Fruit fly (Drosophila melanogaster) whole organism, embryonic: ENCODE data around the gene Atg2.

Experiments used
- Antp ChIP-seq: fragments of 200-800 bp; sonication (Bioruptor generic); optimal IDR thresholded peaks from 3 replicates; lab custom pipeline; 2016; ENCODE audit warnings: missing biosample characterization, missing genetic modification characterization
- Asciz ChIP-seq: fragments of 200-800 bp; sonication (Bioruptor generic); optimal IDR thresholded peaks from 2 replicates; lab custom pipeline; 2017; ENCODE audit warnings: missing biosample characterization, mild to moderate bottlenecking, missing genetic modification characterization, missing genetic modification reagents
- Atf3 ChIP-seq: fragments of 200-800 bp; sonication (Bioruptor generic); optimal IDR thresholded peaks from 3 replicates; lab custom pipeline; 2016; ENCODE audit warnings: missing biosample characterization, missing genetic modification characterization
- Awh ChIP-seq: fragments of 200-800 bp; sonication (Bioruptor generic); IDR thresholded peaks from 2 replicates; pipeline ENCODE4, ENCODE4 v1.3.6; 2022; ENCODE audit warnings: missing biosample characterization, missing genetic modification characterization
- B-H1 ChIP-seq: fragments of 200-800 bp; sonication (Bioruptor generic); IDR thresholded peaks from 3 replicates; pipeline ENCODE4 v1.3.6; 2022; ENCODE audit warnings: missing biosample characterization, missing genetic modification characterization
- Bgb ChIP-seq: fragments of 200-800 bp; sonication (Bioruptor generic); IDR thresholded peaks from 2 replicates; pipeline ENCODE4 v1.3.6; 2022; ENCODE audit warnings: missing biosample characterization, missing genetic modification characterization; ENCODE audit not compliant: partially characterized antibody
- CG10209 ChIP-seq: fragments of 200-800 bp; sonication (Bioruptor generic); optimal IDR thresholded peaks from 3 replicates; lab custom pipeline; 2017; ENCODE audit warnings: missing biosample characterization, mild to moderate bottlenecking, missing genetic modification characterization, missing genetic modification reagents
- CG10431 ChIP-seq: fragments of 200-800 bp; sonication (Bioruptor generic); optimal IDR thresholded peaks from 3 replicates; lab custom pipeline; 2018; ENCODE audit warnings: missing biosample characterization, mild to moderate bottlenecking, missing genetic modification characterization
- CG10462 ChIP-seq: fragments of 200-800 bp; sonication (Bioruptor generic); optimal IDR thresholded peaks from 2 replicates; lab custom pipeline; 2016; ENCODE audit warnings: missing biosample characterization, missing genetic modification characterization
- CG11504 ChIP-seq: fragments of 200-800 bp; sonication (Bioruptor generic); optimal IDR thresholded peaks from 3 replicates; lab custom pipeline; 2019; ENCODE audit warnings: missing biosample characterization, mild to moderate bottlenecking, missing genetic modification characterization, moderate library complexity
- CG11696 ChIP-seq: fragments of 200-800 bp; sonication (Bioruptor generic); IDR thresholded peaks from 2 replicates; pipeline ENCODE4 v1.3.6; 2022; ENCODE audit warnings: missing biosample characterization, missing genetic modification characterization
- CG14441 ChIP-seq: fragments of 200-800 bp; sonication (Bioruptor generic); IDR thresholded peaks from 2 replicates; pipeline ENCODE4 v1.3.6; 2022; ENCODE audit warnings: missing biosample characterization, missing genetic modification characterization
- CG1647 ChIP-seq: fragments of 200-800 bp; sonication (Bioruptor generic); optimal IDR thresholded peaks from 3 replicates; lab custom pipeline; 2016; ENCODE audit warnings: missing biosample characterization, missing genetic modification characterization
- CG2120 ChIP-seq: fragments of 200-800 bp; sonication (Bioruptor generic); optimal IDR thresholded peaks from 3 replicates; lab custom pipeline; 2016; ENCODE audit warnings: missing biosample characterization, missing genetic modification characterization
- CG30431 ChIP-seq: fragments of 200-800 bp; sonication (Bioruptor generic); optimal IDR thresholded peaks from 2 replicates; lab custom pipeline; 2017; ENCODE audit warnings: missing biosample characterization, missing genetic modification characterization
- CG3281 ChIP-seq: fragments of 200-800 bp; sonication (Bioruptor generic); optimal IDR thresholded peaks from 3 replicates; lab custom pipeline; 2017; ENCODE audit warnings: missing biosample characterization, mild to moderate bottlenecking, missing genetic modification characterization
- CG3407 ChIP-seq: fragments of 200-800 bp; sonication (Bioruptor generic); optimal IDR thresholded peaks from 2 replicates; lab custom pipeline; 2018; ENCODE audit warnings: missing biosample characterization, mild to moderate bottlenecking, missing genetic modification characterization
- CG5180 ChIP-seq: fragments of 200-800 bp; sonication (Bioruptor generic); optimal IDR thresholded peaks from 3 replicates; lab custom pipeline; 2017; ENCODE audit warnings: missing biosample characterization, missing genetic modification characterization, mild to moderate bottlenecking, moderate library complexity, missing genetic modification reagents
- CG5953 ChIP-seq: fragments of 200-800 bp; sonication (Bioruptor generic); IDR thresholded peaks from 2 replicates; pipeline ENCODE4 v1.3.6; 2022; ENCODE audit warnings: missing biosample characterization, missing genetic modification characterization
- CG8290 ChIP-seq, 3 experiments: fragments of 200-800 bp; sonication (Bioruptor generic); optimal IDR thresholded peaks; 2 replicates each; lab custom pipeline; 2016 to 2019; ENCODE audit warnings: missing biosample characterization in 3 of 3, missing genetic modification characterization in 3 of 3, mild to moderate bottlenecking in 2 of 3, moderate library complexity in 1 of 3
- CG8359 ChIP-seq: fragments of 200-800 bp; sonication (Bioruptor generic); optimal IDR thresholded peaks from 2 replicates; lab custom pipeline; 2017; ENCODE audit warnings: missing biosample characterization, mild to moderate bottlenecking, missing genetic modification characterization, borderline replicate concordance
- CG8478 ChIP-seq: fragments of >200 bp; optimal IDR thresholded peaks from 2 replicates; lab custom pipeline; 2018
- CG9609 ChIP-seq: fragments of 200-800 bp; sonication (Bioruptor generic); optimal IDR thresholded peaks from 3 replicates; lab custom pipeline; 2016; ENCODE audit warnings: missing biosample characterization, missing genetic modification characterization
- Dfd ChIP-seq, 2 experiments: fragments of >200 bp; optimal IDR thresholded peaks; 2 replicates each; lab custom pipeline; 2017; ENCODE audit warnings: missing biosample characterization in 2 of 2, missing genetic modification characterization in 2 of 2
- Doc2 ChIP-seq: fragments of 200-800 bp; sonication (Bioruptor generic); IDR thresholded peaks from 2 replicates; pipeline ENCODE4 v1.3.6; 2022; ENCODE audit warnings: missing biosample characterization, missing genetic modification characterization
- Lpt ChIP-seq: fragments of >200 bp; optimal IDR thresholded peaks from 2 replicates; lab custom pipeline; 2018; ENCODE audit warnings: missing biosample characterization, missing genetic modification characterization
- MESR4 ChIP-seq: fragments of 200-800 bp; sonication (Bioruptor generic); optimal IDR thresholded peaks from 2 replicates; lab custom pipeline; 2018; ENCODE audit warnings: missing biosample characterization, mild to moderate bottlenecking, missing genetic modification characterization, moderate library complexity
- Mes4 ChIP-seq: fragments of 200-800 bp; sonication (Bioruptor generic); optimal IDR thresholded peaks from 2 replicates; lab custom pipeline; 2016; ENCODE audit warnings: missing biosample characterization, missing genetic modification characterization
- Stat92E ChIP-seq, 3 experiments: fragments of >200 bp in 2 of 3; fragments of 200-800 bp in 1 of 3; sonication (Bioruptor generic) in 1 of 3; optimal IDR thresholded peaks; 2 replicates each; lab custom pipeline; 2017 to 2019; ENCODE audit warnings: missing biosample characterization in 3 of 3, missing genetic modification characterization in 3 of 3, mild to moderate bottlenecking in 1 of 3, moderate library complexity in 1 of 3
- al ChIP-seq: fragments of 200-800 bp; sonication (Bioruptor generic); IDR thresholded peaks from 2 replicates; pipeline ENCODE4 v1.3.6; 2022; ENCODE audit warnings: missing biosample characterization, missing genetic modification characterization
- aop ChIP-seq: fragments of 200-800 bp; sonication (Bioruptor generic); IDR thresholded peaks from 2 replicates; pipeline ENCODE4 v1.3.6; 2022; ENCODE audit warnings: missing biosample characterization, missing genetic modification characterization
- cas ChIP-seq: fragments of 200-800 bp; sonication (Bioruptor generic); IDR thresholded peaks from 2 replicates; pipeline ENCODE4 v1.3.6; 2022; ENCODE audit warnings: missing biosample characterization, missing genetic modification characterization
- chinmo ChIP-seq: fragments of 200-800 bp; sonication (Bioruptor generic); IDR thresholded peaks from 4 replicates; pipeline ENCODE4 v1.3.6; 2022; ENCODE audit warnings: missing biosample characterization, missing genetic modification characterization; ENCODE audit not compliant: partially characterized antibody
- croc ChIP-seq: fragments of 200-800 bp; sonication (Bioruptor generic); conservative IDR thresholded peaks from 3 replicates; pipeline ENCODE4 v1.3.6; 2022; ENCODE audit warnings: missing biosample characterization, missing genetic modification characterization
- emc ChIP-seq: fragments of 200-800 bp; sonication (Bioruptor generic); optimal IDR thresholded peaks from 2 replicates; lab custom pipeline; 2016; ENCODE audit warnings: missing biosample characterization, missing genetic modification characterization
- eve ChIP-seq, 2 experiments: fragments of >200 bp; optimal IDR thresholded peaks; 2 replicates each; lab custom pipeline; 2017; ENCODE audit warnings: missing biosample characterization in 2 of 2, missing genetic modification characterization in 2 of 2
- gce ChIP-seq: fragments of 200-800 bp; sonication (Bioruptor generic); IDR thresholded peaks from 3 replicates; pipeline ENCODE4 v1.3.6; 2022; ENCODE audit warnings: missing biosample characterization, missing genetic modification characterization
- insv ChIP-seq, 2 experiments: fragments of 200-800 bp; sonication (Bioruptor generic); optimal IDR thresholded peaks; 3 replicates each; lab custom pipeline; 2016 to 2018; ENCODE audit warnings: missing biosample characterization in 2 of 2, missing genetic modification characterization in 2 of 2
- nom ChIP-seq: fragments of 200-800 bp; sonication (Bioruptor generic); optimal IDR thresholded peaks from 2 replicates; lab custom pipeline; 2017; ENCODE audit warnings: missing biosample characterization, missing genetic modification characterization, mild to moderate bottlenecking, moderate library complexity, missing genetic modification reagents
- pita ChIP-seq: fragments of 200-800 bp; sonication (Bioruptor generic); optimal IDR thresholded peaks from 2 replicates; lab custom pipeline; 2017; ENCODE audit warnings: missing biosample characterization, mild to moderate bottlenecking, missing genetic modification characterization
- psq ChIP-seq: fragments of 200-800 bp; sonication (Bioruptor generic); optimal IDR thresholded peaks from 2 replicates; lab custom pipeline; 2017; ENCODE audit warnings: missing biosample characterization, missing genetic modification characterization
- sens ChIP-seq: fragments of 200-800 bp; sonication (Bioruptor generic); peaks from one replicate; lab custom pipeline; 2016; ENCODE audit warnings: missing biosample characterization, missing genetic modification characterization
- slp2 ChIP-seq: fragments of 200-800 bp; sonication (Bioruptor generic); optimal IDR thresholded peaks from 2 replicates; lab custom pipeline; 2016; ENCODE audit warnings: missing biosample characterization, missing genetic modification characterization
- so ChIP-seq: fragments of 200-800 bp; sonication (Bioruptor generic); IDR thresholded peaks from 3 replicates; pipeline ENCODE4 v1.3.6; 2022; ENCODE audit warnings: missing biosample characterization, missing genetic modification characterization
- sqz ChIP-seq: fragments of 200-800 bp; sonication (Bioruptor generic); optimal IDR thresholded peaks from 3 replicates; lab custom pipeline; 2018; ENCODE audit warnings: missing biosample characterization, mild to moderate bottlenecking, missing genetic modification characterization
- stwl ChIP-seq: fragments of 200-800 bp; sonication (Bioruptor generic); optimal IDR thresholded peaks from 3 replicates; lab custom pipeline; 2018; ENCODE audit warnings: missing biosample characterization, mild to moderate bottlenecking, missing genetic modification characterization, moderate library complexity
- sug ChIP-seq: fragments of 200-800 bp; optimal IDR thresholded peaks from 2 replicates; lab custom pipeline; 2019; ENCODE audit warnings: missing biosample characterization, mild to moderate bottlenecking, missing genetic modification characterization, moderate library complexity
- tap ChIP-seq: fragments of 200-800 bp; optimal IDR thresholded peaks from 3 replicates; lab custom pipeline; 2019; ENCODE audit warnings: missing biosample characterization, mild to moderate bottlenecking, missing genetic modification characterization, moderate library complexity
- tll ChIP-seq, 2 experiments: fragments of 200-800 bp in 1 of 2; fragments of >200 bp in 1 of 2; sonication (Bioruptor generic) in 1 of 2; optimal IDR thresholded peaks; 2 replicates each; lab custom pipeline; 2017 to 2019; ENCODE audit warnings: missing biosample characterization in 2 of 2, missing genetic modification characterization in 2 of 2, mild to moderate bottlenecking in 1 of 2, moderate library complexity in 1 of 2
- trh ChIP-seq: fragments of 200-800 bp; sonication (Bioruptor generic); optimal IDR thresholded peaks from 2 replicates; lab custom pipeline; 2016; ENCODE audit warnings: missing biosample characterization, missing genetic modification characterization

Atg2 gene

DNA sequence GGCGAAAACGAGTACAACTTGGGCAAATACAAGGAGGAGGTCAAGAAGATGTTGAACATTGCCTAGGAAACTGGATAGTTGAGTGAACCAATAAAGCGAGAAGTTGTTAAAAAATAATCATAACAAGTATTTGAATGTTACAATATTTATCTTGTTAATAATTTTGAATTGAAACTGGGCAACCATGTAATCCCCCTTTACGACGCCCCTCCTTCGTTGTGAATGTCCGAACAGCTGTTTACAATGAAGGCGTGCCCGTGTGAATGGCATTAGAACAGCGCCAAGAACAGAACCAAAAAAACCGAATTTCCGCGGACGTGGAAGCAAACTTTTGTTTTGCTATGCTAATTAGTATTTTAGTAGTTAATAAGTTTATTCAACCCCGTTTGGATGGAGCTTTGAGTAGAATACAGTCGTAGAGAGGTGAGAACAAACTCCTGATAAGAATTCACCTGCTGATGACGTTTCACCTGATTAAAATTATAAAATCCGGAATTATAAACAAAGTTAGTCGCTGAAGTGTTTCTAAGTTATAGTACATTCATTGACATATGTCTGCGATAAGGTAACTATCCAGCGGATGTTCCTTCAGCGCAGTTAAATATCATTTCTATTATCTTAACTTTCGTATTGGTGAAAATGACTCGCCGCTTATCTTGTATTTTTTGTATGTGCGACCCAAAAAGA lies 8.0 kb downstream of the Atg2 start, which contains the start of gene Pgant6 (continued):
- TF ChIP-seq insv (GFP tag; optimal IDR thresholded peaks at IDR 0.05; lab: Kevin White, UChicago) (no peak), psq (no peak), Antp (GFP tag; lab: Kevin White, UChicago) (no peak), stwl (tag; lab: Kevin White, UChicago) (peak; percentile 19), CG10431 (GFP tag; lab: Kevin White, UChicago) (no peak), Stat92E (GFP tag; optimal IDR thresholded peaks at IDR 0.05; lab: Kevin White, UChicago) (no peak), Awh (GFP tag; lab: Robert Waterston, UW) (no peak), tap (tag; lab: Kevin White, UChicago) (no peak), Lpt (GFP tag; lab: Kevin White, UChicago) (no peak), emc (GFP tag; lab: Kevin White, UChicago) (no peak), aop (GFP tag; lab: Robert Waterston, UW) (no peak), CG8478 (lab: Kevin White, UChicago) (no peak), gce (GFP tag; lab: Robert Waterston, UW) (no peak), CG2120 (peak; percentile 29), trh (GFP tag; lab: Kevin White, UChicago) (no peak), tll (GFP tag; optimal IDR thresholded peaks at IDR 0.05; lab: Kevin White, UChicago) (peak in 1 of 2 experiments; percentile 36), CG11504 (tag; lab: Kevin White, UChicago) (no peak), Doc2 (GFP tag; lab: Robert Waterston, UW) (no peak), pita (GFP tag; lab: Kevin White, UChicago) (no peak), sqz (GFP tag; lab: Kevin White, UChicago) (peak; percentile 42), Dfd (GFP tag; optimal IDR thresholded peaks at IDR 0.05; lab: Kevin White, UChicago) (no peak), cas (GFP tag; lab: Robert Waterston, UW) (no peak), CG10209 (no peak), sug (tag; lab: Kevin White, UChicago) (peak; percentile 32), CG8290 (GFP tag; optimal IDR thresholded peaks at IDR 0.05; lab: Kevin White, UChicago) (no peak), CG8290 (tag; optimal IDR thresholded peaks at IDR 0.05; lab: Kevin White, UChicago) (no peak), CG11696 (GFP tag; lab: Robert Waterston, UW) (no peak), eve (GFP tag; optimal IDR thresholded peaks at IDR 0.05; lab: Kevin White, UChicago) (no peak), CG3281 (no peak), chinmo (GFP tag; lab: Robert Waterston, UW) (no peak), CG5180 (GFP tag; lab: Kevin White, UChicago) (no peak), CG1647 (GFP tag; lab: Kevin White, UChicago) (no peak), al (GFP tag; lab: Robert Waterston, UW) (no peak), CG9609 (GFP tag; lab: Kevin White, UChicago) (no peak), CG10462 (GFP tag; lab: Kevin White, UChicago) (no peak), nom (GFP tag; lab: Kevin White, UChicago) (no peak), MESR4 (GFP tag; lab: Kevin White, UChicago) (peak; percentile 45), Bgb (0 out of 2 replicates have a peak, but pooled peaks have one; percentile 29), B-H1 (GFP tag; lab: Robert Waterston, UW) (no peak), so (GFP tag; lab: Robert Waterston, UW) (no peak), CG3407 (GFP tag; lab: Kevin White, UChicago) (no peak), CG14441 (GFP tag; lab: Robert Waterston, UW) (no peak), Mes4 (no peak), Atf3 (GFP tag; lab: Kevin White, UChicago) (no peak), slp2 (no peak), CG5953 (GFP tag; lab: Robert Waterston, UW) (no peak), croc (no peak), Asciz (GFP tag; lab: Kevin White, UChicago) (no peak), CG30431 (GFP tag; lab: Kevin White, UChicago) (no peak), sens (GFP tag; lab: Kevin White, UChicago) (peak; percentile 85), CG8359 (GFP tag; lab: Kevin White, UChicago) (no peak)
